Fruit fly (Drosophila melanogaster) whole organism, prepupa: ENCODE data around the gene RpL3.

ENCODE experiments used
- Blimp-1 ChIP-seq: fragments of 200-800 bp; sonication (Bioruptor generic); optimal IDR thresholded peaks from 3 replicates; lab custom pipeline; 2017; ENCODE audit warnings: missing biosample characterization, missing genetic modification characterization, mild to moderate bottlenecking, moderate library complexity, missing genetic modification reagents
- CG10631 ChIP-seq: fragments of 200-800 bp; sonication (Bioruptor generic); optimal IDR thresholded peaks from 2 replicates; lab custom pipeline; 2016; ENCODE audit warnings: missing biosample characterization, missing genetic modification characterization
- CG10669 ChIP-seq: fragments of 200-800 bp; sonication (Bioruptor generic); optimal IDR thresholded peaks from 3 replicates; lab custom pipeline; 2018; ENCODE audit warnings: missing biosample characterization, mild to moderate bottlenecking, missing genetic modification characterization, moderate library complexity
- CG11294 ChIP-seq: fragments of 200-800 bp; sonication (Bioruptor generic); IDR thresholded peaks from 2 replicates; pipeline ENCODE4 v1.3.6; 2022; ENCODE audit warnings: missing biosample characterization, missing genetic modification characterization
- CG11762 ChIP-seq: fragments of 200-800 bp; sonication (Bioruptor generic); optimal IDR thresholded peaks from 3 replicates; lab custom pipeline; 2016; ENCODE audit warnings: missing biosample characterization, missing genetic modification characterization; ENCODE audit not compliant: insufficient read depth
- CG11902 ChIP-seq: fragments of 200-800 bp; sonication (Bioruptor generic); optimal IDR thresholded peaks from 3 replicates; lab custom pipeline; 2016; ENCODE audit warnings: missing biosample characterization, missing genetic modification characterization
- CG15336 ChIP-seq: fragments of 200-800 bp; sonication (Bioruptor generic); IDR thresholded peaks from 2 replicates; pipeline ENCODE4 v1.3.6; 2022; ENCODE audit warnings: missing biosample characterization, missing genetic modification characterization
- CG1621 ChIP-seq: fragments of 200-800 bp; sonication (Bioruptor generic); optimal IDR thresholded peaks from 3 replicates; lab custom pipeline; 2018; ENCODE audit warnings: missing biosample characterization, mild to moderate bottlenecking, missing genetic modification characterization
- CG16779 ChIP-seq: fragments of 200-800 bp; sonication (Bioruptor generic); optimal IDR thresholded peaks from 3 replicates; lab custom pipeline; 2017; ENCODE audit warnings: missing biosample characterization, mild to moderate bottlenecking, missing genetic modification characterization
- CG3032 ChIP-seq: fragments of 200-800 bp; optimal IDR thresholded peaks from 2 replicates; lab custom pipeline; 2019; ENCODE audit warnings: missing biosample characterization, mild to moderate bottlenecking, missing genetic modification characterization, moderate library complexity
- CG31627 ChIP-seq: fragments of 200-800 bp; sonication (Bioruptor generic); optimal IDR thresholded peaks from 3 replicates; lab custom pipeline; 2016; ENCODE audit warnings: missing biosample characterization, missing genetic modification characterization
- CG3919 ChIP-seq: fragments of 200-800 bp; sonication (Bioruptor generic); optimal IDR thresholded peaks from 3 replicates; lab custom pipeline; 2016; ENCODE audit warnings: missing biosample characterization, missing genetic modification characterization
- CG4318 ChIP-seq: fragments of 200-800 bp; sonication (Bioruptor generic); optimal IDR thresholded peaks from 3 replicates; lab custom pipeline; 2017; ENCODE audit warnings: missing biosample characterization, mild to moderate bottlenecking, missing genetic modification characterization
- CG6163 ChIP-seq: fragments of 200-800 bp; sonication (Bioruptor generic); IDR thresholded peaks from 3 replicates; pipeline ENCODE4 v1.3.6; 2022; ENCODE audit warnings: missing biosample characterization, missing genetic modification characterization
- CG6792 ChIP-seq: fragments of 200-800 bp; sonication (Bioruptor generic); optimal IDR thresholded peaks from 3 replicates; lab custom pipeline; 2016; ENCODE audit warnings: missing biosample characterization, missing genetic modification characterization
- CG6808 ChIP-seq: fragments of 200-800 bp; sonication (Bioruptor generic); optimal IDR thresholded peaks from 3 replicates; lab custom pipeline; 2017; ENCODE audit warnings: missing biosample characterization, missing genetic modification characterization, mild to moderate bottlenecking, moderate library complexity, missing genetic modification reagents
- CG6854 ChIP-seq: fragments of 200-800 bp; sonication (Bioruptor generic); optimal IDR thresholded peaks from 2 replicates; lab custom pipeline; 2017; ENCODE audit warnings: missing biosample characterization, mild to moderate bottlenecking, missing genetic modification characterization
- CG7368 ChIP-seq: fragments of 200-800 bp; sonication (Bioruptor generic); optimal IDR thresholded peaks from 3 replicates; lab custom pipeline; 2016; ENCODE audit warnings: missing biosample characterization, missing genetic modification characterization
- CG8119 ChIP-seq: fragments of 200-800 bp; sonication (Bioruptor generic); IDR thresholded peaks from 3 replicates; pipeline ENCODE4 v1.3.6; 2022; ENCODE audit warnings: missing biosample characterization, missing genetic modification characterization
- CG8632 ChIP-seq: fragments of 200-800 bp; sonication (Bioruptor generic); optimal IDR thresholded peaks from 3 replicates; lab custom pipeline; 2016; ENCODE audit warnings: missing biosample characterization, missing genetic modification characterization
- Eip75B ChIP-seq: fragments of 200-800 bp; sonication (Bioruptor generic); optimal IDR thresholded peaks from 3 replicates; lab custom pipeline; 2016; ENCODE audit warnings: missing biosample characterization, missing genetic modification characterization
- Eip78C ChIP-seq: fragments of 200-800 bp; sonication (Bioruptor generic); peaks from one replicate; lab custom pipeline; 2016; ENCODE audit warnings: missing biosample characterization, missing genetic modification characterization
- Eip93F ChIP-seq: fragments of 200-800 bp; sonication (Bioruptor generic); optimal IDR thresholded peaks from 2 replicates; lab custom pipeline; 2016; ENCODE audit warnings: missing biosample characterization, mild to moderate bottlenecking, missing genetic modification characterization
- Ets21C ChIP-seq: fragments of 200-800 bp; sonication (Bioruptor generic); optimal IDR thresholded peaks from 3 replicates; lab custom pipeline; 2016; ENCODE audit warnings: missing biosample characterization, missing genetic modification characterization
- Ets96B ChIP-seq: fragments of 200-800 bp; optimal IDR thresholded peaks from 2 replicates; lab custom pipeline; 2019; ENCODE audit warnings: missing biosample characterization, mild to moderate bottlenecking, missing genetic modification characterization, moderate library complexity
- Gug ChIP-seq: fragments of 200-800 bp; sonication (Bioruptor generic); IDR thresholded peaks from 2 replicates; pipeline ENCODE4 v1.3.6; 2022; ENCODE audit warnings: missing biosample characterization, missing genetic modification characterization
- Hr39 ChIP-seq: fragments of 200-800 bp; sonication (Bioruptor generic); optimal IDR thresholded peaks from 2 replicates; lab custom pipeline; 2016; ENCODE audit warnings: missing biosample characterization, missing genetic modification characterization
- Hr4 ChIP-seq: fragments of 200-800 bp; sonication (Bioruptor generic); optimal IDR thresholded peaks from 3 replicates; lab custom pipeline; 2016; ENCODE audit warnings: missing biosample characterization, missing genetic modification characterization
- Lpt ChIP-seq: fragments of 200-800 bp; sonication (Bioruptor generic); optimal IDR thresholded peaks from 3 replicates; lab custom pipeline; 2016; ENCODE audit warnings: missing biosample characterization, missing genetic modification characterization
- Met ChIP-seq: fragments of 200-800 bp; sonication (Bioruptor generic); optimal IDR thresholded peaks from 3 replicates; lab custom pipeline; 2016; ENCODE audit warnings: missing biosample characterization, missing genetic modification characterization
- OdsH ChIP-seq: fragments of 200-800 bp; sonication (Bioruptor generic); optimal IDR thresholded peaks from 3 replicates; lab custom pipeline; 2016; ENCODE audit warnings: missing biosample characterization, missing genetic modification characterization
- Smox ChIP-seq: fragments of 200-800 bp; sonication (Bioruptor generic); optimal IDR thresholded peaks from 3 replicates; lab custom pipeline; 2016; ENCODE audit warnings: missing biosample characterization, missing genetic modification characterization
- Sox102F ChIP-seq: fragments of 200-800 bp; sonication (Bioruptor generic); optimal IDR thresholded peaks from 2 replicates; lab custom pipeline; 2016; ENCODE audit warnings: missing biosample characterization, mild to moderate bottlenecking, missing genetic modification characterization
- Sox14 ChIP-seq: fragments of 200-800 bp; sonication (Bioruptor generic); optimal IDR thresholded peaks from 3 replicates; lab custom pipeline; 2016; ENCODE audit warnings: missing biosample characterization, missing genetic modification characterization
- achi ChIP-seq: fragments of 200-800 bp; sonication (Bioruptor generic); optimal IDR thresholded peaks from 3 replicates; lab custom pipeline; 2016; ENCODE audit warnings: missing biosample characterization, missing genetic modification characterization
- acj6 ChIP-seq: fragments of 200-800 bp; sonication (Bioruptor generic); optimal IDR thresholded peaks from 3 replicates; lab custom pipeline; 2016; ENCODE audit warnings: missing biosample characterization, missing genetic modification characterization
- cyc ChIP-seq: fragments of 200-800 bp; sonication (Bioruptor generic); optimal IDR thresholded peaks from 3 replicates; lab custom pipeline; 2016; ENCODE audit warnings: missing biosample characterization, missing genetic modification characterization
- dac ChIP-seq: fragments of 200-800 bp; sonication (Bioruptor generic); optimal IDR thresholded peaks from 2 replicates; lab custom pipeline; 2017; ENCODE audit warnings: missing biosample characterization, mild to moderate bottlenecking, missing genetic modification characterization
- dsx ChIP-seq: fragments of 200-800 bp; optimal IDR thresholded peaks from 3 replicates; lab custom pipeline; 2019; ENCODE audit warnings: missing biosample characterization, mild to moderate bottlenecking, missing genetic modification characterization, moderate library complexity; ENCODE audit not compliant: poor library complexity, severe bottlenecking
- eg ChIP-seq: fragments of 200-800 bp; sonication (Bioruptor generic); IDR thresholded peaks from 3 replicates; pipeline ENCODE4 v1.3.6; 2022; ENCODE audit warnings: missing biosample characterization, missing genetic modification characterization
- esn ChIP-seq: fragments of 200-800 bp; sonication (Bioruptor generic); optimal IDR thresholded peaks from 2 replicates; lab custom pipeline; 2016; ENCODE audit warnings: missing biosample characterization, mild to moderate bottlenecking, missing genetic modification characterization, moderate library complexity
- fd59A ChIP-seq: fragments of 200-800 bp; sonication (Bioruptor generic); optimal IDR thresholded peaks from 2 replicates; lab custom pipeline; 2017; ENCODE audit warnings: missing biosample characterization, mild to moderate bottlenecking, missing genetic modification characterization, missing genetic modification reagents
- lz ChIP-seq: fragments of 200-800 bp; sonication (Bioruptor generic); optimal IDR thresholded peaks from 3 replicates; lab custom pipeline; 2016; ENCODE audit warnings: missing biosample characterization, missing genetic modification characterization
- net ChIP-seq: fragments of 200-800 bp; sonication (Bioruptor generic); optimal IDR thresholded peaks from 3 replicates; lab custom pipeline; 2016; ENCODE audit warnings: missing biosample characterization, missing genetic modification characterization
- pdm3 ChIP-seq: fragments of 200-800 bp; sonication (Bioruptor generic); optimal IDR thresholded peaks from 3 replicates; lab custom pipeline; 2016; ENCODE audit warnings: missing biosample characterization, missing genetic modification characterization
- salr ChIP-seq, 2 experiments: fragments of 200-800 bp; sonication (Bioruptor generic); optimal IDR thresholded peaks; 3 replicates each; lab custom pipeline; 2016 to 2018; ENCODE audit warnings: missing biosample characterization in 2 of 2, missing genetic modification characterization in 2 of 2, mild to moderate bottlenecking in 1 of 2
- spab ChIP-seq: fragments of 200-800 bp; sonication (Bioruptor generic); optimal IDR thresholded peaks from 2 replicates; lab custom pipeline; 2017; ENCODE audit warnings: missing biosample characterization, mild to moderate bottlenecking, missing genetic modification characterization, missing genetic modification reagents
- ss ChIP-seq, 2 experiments: fragments of 200-800 bp; sonication (Bioruptor generic); optimal IDR thresholded peaks; 2 replicates in 1 of 2; 3 replicates in 1 of 2; lab custom pipeline; 2017 to 2018; ENCODE audit warnings: mild to moderate bottlenecking in 2 of 2, missing biosample characterization in 2 of 2, missing genetic modification characterization in 2 of 2, moderate library complexity in 1 of 2
- svp ChIP-seq: fragments of 200-800 bp; sonication (Bioruptor generic); peaks from one replicate; lab custom pipeline; 2016; ENCODE audit warnings: missing biosample characterization, missing genetic modification characterization
- topi ChIP-seq: fragments of 200-800 bp; sonication (Bioruptor generic); optimal IDR thresholded peaks from 3 replicates; lab custom pipeline; 2016; ENCODE audit warnings: missing biosample characterization, missing genetic modification characterization
- vri ChIP-seq: fragments of 200-800 bp; sonication (Bioruptor generic); optimal IDR thresholded peaks from 3 replicates; lab custom pipeline; 2016; ENCODE audit warnings: missing biosample characterization, mild to moderate bottlenecking, missing genetic modification characterization

Gene RpL3

dm6 chr3R:11200885-11201421 lies 20.7 kb upstream of the RpL3 start:
- TF ChIP-seq CG16779 (tag; lab: Kevin White, UChicago) = peak; percentile 47
- TF ChIP-seq CG3032 (tag; lab: Kevin White, UChicago) = peak; percentile 37
- TF ChIP-seq topi = peak; percentile 68
- TF ChIP-seq CG8119 (GFP tag; lab: Robert Waterston, UW) = peak; percentile 67; the same call in 2 of the 3 replicates
- peak; percentile 68 for TF ChIP-seq lz (GFP tag; lab: Kevin White, UChicago)
- peak; percentile 68 for TF ChIP-seq Met (GFP tag; lab: Kevin White, UChicago)
- peak; percentile 74 for TF ChIP-seq OdsH
- TF ChIP-seq esn = peak; percentile 77
- TF ChIP-seq Eip78C (GFP tag; lab: Kevin White, UChicago) = peak; percentile 79
- TF ChIP-seq CG11902 = peak; percentile 42
- peak; percentile 59 for TF ChIP-seq achi (GFP tag; lab: Kevin White, UChicago)
- TF ChIP-seq net = peak; percentile 68
- peak; percentile 74 for TF ChIP-seq Eip93F (GFP tag; lab: Kevin White, UChicago)
- no peak for TF ChIP-seq Ets21C (GFP tag; lab: Kevin White, UChicago)
- TF ChIP-seq CG6854 = no peak
- TF ChIP-seq CG1621 (tag; lab: Kevin White, UChicago) = no peak
- peak; percentile 66 for TF ChIP-seq CG15336 (GFP tag; lab: Robert Waterston, UW)
- no peak for TF ChIP-seq Lpt (GFP tag; lab: Kevin White, UChicago)
- peak; percentile 56 for TF ChIP-seq CG31627 (GFP tag; lab: Kevin White, UChicago)
- peak; percentile 71; the same call in 1 of the 3 replicates for TF ChIP-seq CG6163 (GFP tag; lab: Robert Waterston, UW)
- TF ChIP-seq CG6792 = peak; percentile 47
- peak; percentile 59 for TF ChIP-seq CG8632
- no peak for TF ChIP-seq fd59A (GFP tag; lab: Kevin White, UChicago)
- TF ChIP-seq ss (GFP tag; optimal IDR thresholded peaks at IDR 0.05; lab: Kevin White, UChicago) = peak; percentile 23 to 62
- no peak for TF ChIP-seq CG11294
- TF ChIP-seq CG11762 (GFP tag; lab: Kevin White, UChicago) = peak; percentile 41
- peak; percentile 74 for TF ChIP-seq acj6 (GFP tag; lab: Kevin White, UChicago)
- TF ChIP-seq Hr4 (GFP tag; lab: Kevin White, UChicago) = peak; percentile 61
- peak; percentile 44 for TF ChIP-seq Sox14 (GFP tag; lab: Kevin White, UChicago)
- no peak for TF ChIP-seq CG4318 (GFP tag; lab: Kevin White, UChicago)
- no peak for TF ChIP-seq Blimp-1
- peak; percentile 48 for TF ChIP-seq Eip75B (GFP tag; lab: Kevin White, UChicago)
- TF ChIP-seq cyc (GFP tag; lab: Kevin White, UChicago) = peak; percentile 53
- TF ChIP-seq vri (GFP tag; lab: Kevin White, UChicago) = peak; percentile 98
- TF ChIP-seq Gug (GFP tag; lab: Robert Waterston, UW) = 0 out of 2 replicates have a peak, but pooled peaks have one; percentile 34
- TF ChIP-seq CG3919 (GFP tag; lab: Kevin White, UChicago) = peak; percentile 58
- TF ChIP-seq salr (GFP tag; optimal IDR thresholded peaks at IDR 0.05; lab: Kevin White, UChicago) = peak in 1 of 2 experiments; percentile 41
- TF ChIP-seq CG6808 (GFP tag; lab: Kevin White, UChicago) = peak; percentile 14
- TF ChIP-seq CG10631 = peak; percentile 62
- no peak for TF ChIP-seq dac (GFP tag; lab: Kevin White, UChicago)
- TF ChIP-seq Ets96B (tag; lab: Kevin White, UChicago) = peak; percentile 55
- TF ChIP-seq Sox102F = peak; percentile 70
- peak; percentile 65 for TF ChIP-seq Smox (GFP tag; lab: Kevin White, UChicago)
- peak; percentile 61 for TF ChIP-seq eg (GFP tag; lab: Robert Waterston, UW)
- peak; percentile 89 for TF ChIP-seq svp (GFP tag; lab: Kevin White, UChicago)
- peak; percentile 53 for TF ChIP-seq CG7368
- peak; percentile 28 for TF ChIP-seq CG10669 (GFP tag; lab: Kevin White, UChicago)
- peak; percentile 34 for TF ChIP-seq Hr39
- TF ChIP-seq pdm3 (GFP tag; lab: Kevin White, UChicago) = peak; percentile 70
- peak; percentile 50 for TF ChIP-seq dsx (GFP tag; lab: Kevin White, UChicago)
- TF ChIP-seq spab = peak; percentile 30
